Fruit fly (Drosophila melanogaster) whole organism, adult: ENCODE results near the gene CG15743.
A peak's percentile ranks its signal among the peaks of the same experiment; 100 is the strongest.

Experiments
- CG11617 ChIP-seq: fragments of 200-800 bp; sonication (Bioruptor generic); optimal IDR thresholded peaks from 2 replicates; lab custom pipeline; 2017; ENCODE audit warnings: mild to moderate bottlenecking, missing biosample characterization, missing genetic modification reagents, missing genetic modification characterization
- ovo ChIP-seq: fragments of 200-800 bp; sonication (Bioruptor generic); optimal IDR thresholded peaks from 2 replicates; lab custom pipeline; 2016; ENCODE audit warnings: missing biosample characterization, missing genetic modification characterization

DNA sequence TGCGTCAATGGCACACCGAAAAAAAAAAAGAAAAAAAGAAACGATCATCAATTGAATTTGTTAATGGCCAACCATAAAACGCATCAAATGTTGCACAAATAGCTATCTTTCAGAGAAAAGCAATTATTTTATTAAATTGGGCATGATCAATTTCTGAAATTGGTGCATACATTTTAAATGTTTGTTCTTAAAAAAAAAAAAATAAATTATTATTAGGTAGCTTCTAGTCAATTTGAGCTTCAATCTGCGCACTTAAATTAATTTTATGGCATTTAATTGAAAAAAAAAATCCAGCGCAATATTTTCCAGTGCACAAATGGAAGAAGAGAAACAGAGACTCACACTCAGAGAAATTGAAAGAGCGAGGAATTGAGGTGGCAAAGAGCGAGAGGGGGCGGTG is 37.6 kb downstream of the CG15743 start:
- TF ChIP-seq ovo (GFP tag; lab: Kevin White, UChicago) (no peak), CG11617 (GFP tag; lab: Kevin White, UChicago) (peak; percentile 39)
